Fruit fly (Drosophila melanogaster): ENCODE data around the gene mrn.

The mrn gene

DNA sequence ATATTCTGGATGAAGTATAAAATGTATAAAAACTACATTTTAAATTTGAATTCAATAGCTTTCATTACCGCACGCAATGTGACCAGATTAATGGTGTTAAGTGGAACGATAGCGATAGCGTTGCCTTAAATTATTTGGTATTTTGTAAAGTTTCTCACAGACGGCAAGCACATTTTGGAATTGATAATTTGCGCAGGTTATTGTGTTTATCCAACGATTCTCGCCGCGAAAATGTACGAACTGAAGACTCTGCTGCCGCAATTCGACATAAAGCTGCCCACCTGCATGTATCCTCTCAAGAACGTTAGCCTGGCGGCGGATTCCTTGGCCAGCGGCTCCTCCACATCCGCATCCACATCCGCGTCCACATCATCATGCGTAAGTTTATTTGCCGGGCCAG, 3.2 kb upstream of the mrn start, which contains the start of gene AIMP2 (continued):
- TF ChIP-seq bbx (GFP tag; IDR thresholded peaks at IDR 0.05; ENCODE audit: partially characterized antibody) (0 out of 2 replicates have a peak, but pooled peaks have one; percentile 50), fru (optimal IDR thresholded peaks at IDR 0.05) (no peak), CG10462 (GFP tag; optimal IDR thresholded peaks at IDR 0.05) (no peak), CG17186 (GFP tag; optimal IDR thresholded peaks at IDR 0.05) (peak; percentile 23), Opbp (GFP tag; IDR thresholded peaks at IDR 0.05; ENCODE audit: partially characterized antibody) (0 out of 3 replicates have a peak, but pooled peaks have one; percentile 4), CG31224 (GFP tag; IDR thresholded peaks at IDR 0.05) (no peak), trem (tag; optimal IDR thresholded peaks at IDR 0.05) (peak; percentile 21), CHES-1-like (GFP tag; optimal IDR thresholded peaks at IDR 0.05) (no peak), Lhr (GFP tag; optimal IDR thresholded peaks at IDR 0.05) (no peak), pfk (GFP tag; optimal IDR thresholded peaks at IDR 0.05) (no peak), CG9609 (GFP tag; optimal IDR thresholded peaks at IDR 0.05) (no peak), pzg (GFP tag; optimal IDR thresholded peaks at IDR 0.05) (peak; percentile 66), Oli (tag; optimal IDR thresholded peaks at IDR 0.05) (no peak), CG14667 (GFP tag; IDR thresholded peaks at IDR 0.05) (no peak), CG12219 (GFP tag; optimal IDR thresholded peaks at IDR 0.05) (no peak), CG3065 (GFP tag; optimal IDR thresholded peaks at IDR 0.05) (no peak), hb (GFP tag; IDR thresholded peaks at IDR 0.05; ENCODE audit: partially characterized antibody) (no peak), Vsx1 (GFP tag; optimal IDR thresholded peaks at IDR 0.05) (no peak), gro (GFP tag; optimal IDR thresholded peaks at IDR 0.05) (no peak), CG2712 (tag; optimal IDR thresholded peaks at IDR 0.05) (no peak), CG11723 (GFP tag; optimal IDR thresholded peaks at IDR 0.05) (no peak), MTF-1 (GFP tag; optimal IDR thresholded peaks at IDR 0.05; ENCODE audit: borderline replicate concordance) (no peak), CG9932 (GFP tag; IDR thresholded peaks at IDR 0.05) (no peak), CG16813 (GFP tag; IDR thresholded peaks at IDR 0.05; ENCODE audit: partially characterized antibody) (0 out of 3 replicates have a peak, but pooled peaks have one; percentile 17), sr (GFP tag; IDR thresholded peaks at IDR 0.05) (no peak), Pdp1 (GFP tag; optimal IDR thresholded peaks at IDR 0.05) (peak in 1 of 2 experiments; percentile 34), gfzf (GFP tag; optimal IDR thresholded peaks at IDR 0.05) (peak; percentile 80), CG15696 (tag; optimal IDR thresholded peaks at IDR 0.05) (no peak), zf30C (GFP tag; optimal IDR thresholded peaks at IDR 0.05) (no peak), CG7556 (GFP tag; optimal IDR thresholded peaks at IDR 0.05) (no peak), lola (GFP tag; optimal IDR thresholded peaks at IDR 0.05) (no peak), Sox102F (GFP tag; optimal IDR thresholded peaks at IDR 0.05) (no peak), Hr3 (GFP tag; optimal IDR thresholded peaks at IDR 0.05) (no peak), CG6791 (GFP tag; IDR thresholded peaks at IDR 0.05; ENCODE audit: partially characterized antibody) (peak; percentile 30; the same call in 1 of the 3 replicates), dimm (GFP tag; IDR thresholded peaks at IDR 0.05) (no peak), CG7357 (GFP tag; IDR thresholded peaks at IDR 0.05) (no peak), CG4360 (GFP tag; IDR thresholded peaks at IDR 0.05) (no peak), lab (GFP tag; optimal IDR thresholded peaks at IDR 0.05) (no peak), sens (GFP tag) (no peak), Spps (tag; optimal IDR thresholded peaks at IDR 0.05) (no peak), Max (GFP tag; optimal IDR thresholded peaks at IDR 0.05) (no peak), wor (GFP tag; IDR thresholded peaks at IDR 0.05) (no peak), CG31388 (GFP tag; optimal IDR thresholded peaks at IDR 0.05) (no peak), mirr (GFP tag; optimal IDR thresholded peaks at IDR 0.05) (no peak), Six4 (GFP tag; optimal IDR thresholded peaks at IDR 0.05) (no peak), cg (GFP tag; optimal IDR thresholded peaks at IDR 0.05) (no peak), CG11504 (tag; optimal IDR thresholded peaks at IDR 0.05) (no peak), dm (GFP tag; optimal IDR thresholded peaks at IDR 0.05) (peak; percentile 34), CG10321 (GFP tag; IDR thresholded peaks at IDR 0.05) (no peak), CG6854 (GFP tag; optimal IDR thresholded peaks at IDR 0.05) (no peak)

Data from whole organism, embryonic.